Worm (Caenorhabditis elegans) whole organism, L1 larva: ENCODE measurements around the gene osm-10.
A peak's percentile ranks its signal among the peaks of the same experiment; 100 is the strongest.

ENCODE experiments used
- C16A3.4 ChIP-seq: fragments of 150-350 bp; optimal IDR thresholded peaks from 2 replicates; lab custom pipeline; 2014; ENCODE audit warnings: missing biosample characterization, missing genetic modification characterization
- F16B12.6 ChIP-seq: fragments of 150-350 bp; optimal IDR thresholded peaks from 2 replicates; lab custom pipeline; 2014; ENCODE audit warnings: missing biosample characterization, missing genetic modification characterization
- ceh-8 ChIP-seq: fragments of 200-800 bp; sonication (Bioruptor generic); optimal IDR thresholded peaks from 2 replicates; lab custom pipeline; 2018; ENCODE audit warnings: mild to moderate bottlenecking, missing genetic modification characterization, moderate library complexity, missing compliant biosample characterization
- dpl-1 ChIP-seq, 3 experiments: fragments of 150-350 bp in 2 of 3; sonication (generic microtip) in 1 of 3; optimal IDR thresholded peaks; 2 replicates each; lab custom pipeline; 2014 to 2017; ENCODE audit warnings: missing biosample characterization in 3 of 3, missing genetic modification characterization in 3 of 3, missing genetic modification reagents in 3 of 3
- dsc-1 ChIP-seq: sonication (generic microtip); optimal IDR thresholded peaks from 2 replicates; lab custom pipeline; 2016; ENCODE audit warnings: mild to moderate bottlenecking, missing genetic modification characterization, missing compliant biosample characterization
- efl-1 ChIP-seq, 4 experiments: fragments of 150-350 bp; optimal IDR thresholded peaks in 3 of 4; peaks in 1 of 4; 1 replicate in 1 of 4; 2 replicates in 3 of 4; lab custom pipeline; 2014; ENCODE audit warnings: missing biosample characterization in 2 of 4, missing genetic modification characterization in 2 of 4, missing genetic modification reagents in 2 of 4
- egl-13 ChIP-seq: sonication (generic microtip); optimal IDR thresholded peaks from 2 replicates; lab custom pipeline; 2016; ENCODE audit warnings: missing genotype, missing genetic modification reagents, missing genetic modification characterization, missing compliant biosample characterization
- fkh-4 ChIP-seq: sonication (generic microtip); optimal IDR thresholded peaks from 2 replicates; lab custom pipeline; 2016; ENCODE audit warnings: missing compliant biosample characterization, missing genetic modification characterization, borderline replicate concordance
- fkh-8 ChIP-seq: sonication (generic microtip); optimal IDR thresholded peaks from 2 replicates; lab custom pipeline; 2016; ENCODE audit warnings: mild to moderate bottlenecking, missing genetic modification characterization, missing compliant biosample characterization
- irx-1 ChIP-seq: sonication (generic microtip); optimal IDR thresholded peaks from 2 replicates; lab custom pipeline; 2016; ENCODE audit warnings: missing genetic modification characterization, missing compliant biosample characterization
- lin-35 ChIP-seq, 2 experiments: fragments of 150-350 bp; optimal IDR thresholded peaks; 2 replicates each; lab custom pipeline; 2014; ENCODE audit warnings: missing biosample characterization in 2 of 2, missing genetic modification characterization in 2 of 2, missing genetic modification reagents in 2 of 2
- lin-39 ChIP-seq: fragments of 150-350 bp; optimal IDR thresholded peaks from 2 replicates; lab custom pipeline; 2014; ENCODE audit warnings: missing biosample characterization, missing genetic modification reagents, missing genetic modification characterization
- lsy-2 ChIP-seq, 2 experiments: fragments of 150-350 bp; optimal IDR thresholded peaks; 2 replicates each; lab custom pipeline; 2014; ENCODE audit warnings: missing biosample characterization in 2 of 2, missing genetic modification characterization in 2 of 2
- mef-2 ChIP-seq: fragments of 150-350 bp; optimal IDR thresholded peaks from 2 replicates; lab custom pipeline; 2014; ENCODE audit warnings: missing biosample characterization, missing genetic modification characterization
- nhr-12 ChIP-seq: sonication (generic microtip); optimal IDR thresholded peaks from 2 replicates; lab custom pipeline; 2017; ENCODE audit warnings: missing biosample characterization, missing genetic modification characterization
- nhr-19 ChIP-seq: fragments of 200-800 bp; sonication (Bioruptor generic); conservative IDR thresholded peaks from 2 replicates; pipeline ENCODE4 v1.3.6; 2022; ENCODE audit warnings: missing genetic modification characterization, missing compliant biosample characterization
- nhr-237 ChIP-seq: fragments of 150-350 bp; optimal IDR thresholded peaks from 2 replicates; lab custom pipeline; 2014; ENCODE audit warnings: missing biosample characterization, missing genetic modification characterization
- nhr-84 ChIP-seq: sonication (generic microtip); optimal IDR thresholded peaks from 2 replicates; lab custom pipeline; 2017; ENCODE audit warnings: missing biosample characterization, missing genetic modification characterization
- nhr-90 ChIP-seq: sonication (generic microtip); optimal IDR thresholded peaks from 2 replicates; lab custom pipeline; 2016; ENCODE audit warnings: mild to moderate bottlenecking, missing genetic modification characterization, missing compliant biosample characterization; ENCODE audit not compliant: poor library complexity
- skn-1 ChIP-seq: fragments of 150-350 bp; optimal IDR thresholded peaks from 2 replicates; lab custom pipeline; 2014; ENCODE audit warnings: missing biosample characterization, missing genetic modification characterization
- snu-23 ChIP-seq: sonication (generic microtip); optimal IDR thresholded peaks from 2 replicates; lab custom pipeline; 2016; ENCODE audit warnings: missing genetic modification characterization, missing compliant biosample characterization

osm-10 gene

ce11 chrIII:7292569-7292968 is 49.5 kb downstream of the osm-10 start (continued):
- TF ChIP-seq lin-39 (no peak), nhr-19 (GFP tag; lab: Robert Waterston, UW) (no peak), irx-1 (no peak), nhr-90 (tag; lab: Kevin White, UChicago) (no peak), efl-1 (optimal IDR thresholded peaks at IDR 0.05; lab: Kevin White, UChicago) (peak in 1 of 2 experiments; percentile 5), efl-1 (GFP tag; optimal IDR thresholded peaks at IDR 0.05 in 1 of 2; lab: Kevin White, UChicago) (no peak), dsc-1 (tag; lab: Kevin White, UChicago) (no peak), F16B12.6 (no peak), nhr-84 (tag; lab: Kevin White, UChicago) (no peak), snu-23 (GFP tag; lab: Kevin White, UChicago) (peak; percentile 10), lsy-2 (tag; optimal IDR thresholded peaks at IDR 0.05; lab: Kevin White, UChicago) (peak in 1 of 2 experiments; percentile 28), C16A3.4 (tag; lab: Kevin White, UChicago) (peak; percentile 22), dpl-1 (GFP tag; optimal IDR thresholded peaks at IDR 0.05; lab: Kevin White, UChicago) (peak in 1 of 3 experiments; percentile 32), lin-35 (GFP tag; optimal IDR thresholded peaks at IDR 0.05; lab: Kevin White, UChicago) (peak; percentile 22 to 33), ceh-8 (GFP tag; lab: Kevin White, UChicago) (no peak), mef-2 (tag; lab: Kevin White, UChicago) (no peak), egl-13 (tag; lab: Kevin White, UChicago) (no peak), skn-1 (tag; lab: Kevin White, UChicago) (peak; percentile 49), nhr-12 (tag; lab: Kevin White, UChicago) (no peak), nhr-237 (tag; lab: Kevin White, UChicago) (no peak), fkh-8 (tag; lab: Kevin White, UChicago) (no peak)
- TF ChIP-seq, all 84 proteins: peak for 11

- TF ChIP-seq F16B12.6 (peak; percentile 57), efl-1 (optimal IDR thresholded peaks at IDR 0.05; lab: Kevin White, UChicago) (peak; percentile 2 to 67), efl-1 (GFP tag; optimal IDR thresholded peaks at IDR 0.05 in 1 of 2; lab: Kevin White, UChicago) (no peak), fkh-4 (tag; lab: Kevin White, UChicago) (no peak), lin-35 (GFP tag; optimal IDR thresholded peaks at IDR 0.05; lab: Kevin White, UChicago) (peak in 1 of 2 experiments; percentile 3), C16A3.4 (tag; lab: Kevin White, UChicago) (no peak), lsy-2 (tag; optimal IDR thresholded peaks at IDR 0.05; lab: Kevin White, UChicago) (peak; percentile 44 to 70)
Measured at ce11 chrIII:7293075-7293684, 50.1 kb downstream of the osm-10 start, which contains the start of gene cwf-19L2. Gene cwf-19L2, plus strand, starts transcription at chrIII:7293634.
